Worm (Caenorhabditis elegans): ENCODE measurements around the gene col-119.

Gene col-119

ce11 chrIV:8973249-8973958 is 6.2 kb downstream of the col-119 start, which contains the start of gene C53B4.3 (continued):
- TF ChIP-seq hrde-1 (tag; optimal IDR thresholded peaks at IDR 0.05; ENCODE audit: borderline replicate concordance) (peak; percentile 37), dox-1 (GFP tag; IDR thresholded peaks at IDR 0.05) (peak; percentile 55; the same call in 1 of the 2 replicates), snpc-3.4 (tag; optimal IDR thresholded peaks at IDR 0.05) (peak; percentile 36), ztf-26 (tag; optimal IDR thresholded peaks at IDR 0.05) (peak; percentile 16), sptf-2 (GFP tag; optimal IDR thresholded peaks at IDR 0.05) (no peak), mcd-1 (GFP tag; IDR thresholded peaks at IDR 0.05) (peak; percentile 64), madf-6 (GFP tag; IDR thresholded peaks at IDR 0.05) (peak; percentile 67; the same call in 1 of the 2 replicates), nhr-80 (tag; optimal IDR thresholded peaks at IDR 0.05) (peak; percentile 75), snpc-1.3 (tag; optimal IDR thresholded peaks at IDR 0.05; ENCODE audit: insufficient read depth) (peak; percentile 31), ztf-25 (GFP tag; IDR thresholded peaks at IDR 0.05) (no peak), ceh-58 (GFP tag; IDR thresholded peaks at IDR 0.05) (no peak), Y95B8A.8 (GFP tag; IDR thresholded peaks at IDR 0.05) (no peak), xnd-1 (tag; optimal IDR thresholded peaks at IDR 0.05) (peak; percentile 8), F49E8.2 (tag; optimal IDR thresholded peaks at IDR 0.05; ENCODE audit: insufficient read depth) (no peak), dpff-1 (tag; optimal IDR thresholded peaks at IDR 0.05) (no peak), aptf-3 (GFP tag; IDR thresholded peaks at IDR 0.05) (no peak), C06A6.2 (GFP tag; conservative IDR thresholded peaks at IDR 0.05) (no peak), him-1 (tag; optimal IDR thresholded peaks at IDR 0.05) (peak; percentile 37), egl-18 (GFP tag; IDR thresholded peaks at IDR 0.05) (no peak), pha-4 (tag; optimal IDR thresholded peaks at IDR 0.05) (no peak), egl-44 (GFP tag; IDR thresholded peaks at IDR 0.05) (no peak), ccch-3 (GFP tag; optimal IDR thresholded peaks at IDR 0.05) (no peak), D2030.7 (GFP tag; IDR thresholded peaks at IDR 0.05) (peak; percentile 61), fkh-3 (tag; optimal IDR thresholded peaks at IDR 0.05) (no peak), nhr-179 (tag; optimal IDR thresholded peaks at IDR 0.05) (no peak), ceh-91 (GFP tag; IDR thresholded peaks at IDR 0.05) (peak; percentile 24; the same call in 1 of the 2 replicates), chd-7 (tag; optimal IDR thresholded peaks at IDR 0.05) (no peak), K11D2.4 (GFP tag; IDR thresholded peaks at IDR 0.05) (peak; percentile 69), atf-7 (tag; optimal IDR thresholded peaks at IDR 0.05) (peak; percentile 47), lin-40 (tag; optimal IDR thresholded peaks at IDR 0.05) (peak; percentile 72), let-526 (GFP tag; IDR thresholded peaks at IDR 0.05) (no peak), sdz-38 (tag; optimal IDR thresholded peaks at IDR 0.05) (no peak), snpc-4 (GFP tag; optimal IDR thresholded peaks at IDR 0.05) (peak; percentile 38), snpc-4 (tag; optimal IDR thresholded peaks at IDR 0.05) (peak in 3 of 4 experiments; percentile 25 to 51 (median 36)), nfya-2 (GFP tag; IDR thresholded peaks at IDR 0.05) (no peak), Y56A3A.18 (GFP tag; IDR thresholded peaks at IDR 0.05) (no peak), ztf-28 (GFP tag; IDR thresholded peaks at IDR 0.05) (0 out of 2 replicates have a peak, but pooled peaks have one; percentile 37), hsf-1 (GFP tag; IDR thresholded peaks at IDR 0.05) (no peak), F57C9.4 (tag; optimal IDR thresholded peaks at IDR 0.05) (no peak), F37B4.10 (GFP tag; IDR thresholded peaks at IDR 0.05) (no peak), snpc-1.1 (tag; optimal IDR thresholded peaks at IDR 0.05; ENCODE audit: insufficient read depth) (no peak), unc-130 (GFP tag; optimal IDR thresholded peaks at IDR 0.05) (peak; percentile 49), K12H6.12 (tag; optimal IDR thresholded peaks at IDR 0.05) (peak; percentile 40), rec-8 (tag; optimal IDR thresholded peaks at IDR 0.05) (peak in 1 of 2 experiments; percentile 57), aptf-2 (GFP tag; conservative IDR thresholded peaks at IDR 0.05) (0 out of 2 replicates have a peak, but pooled peaks have one; percentile 39), unc-62 (GFP tag; optimal IDR thresholded peaks at IDR 0.05) (no peak), nhr-27 (tag; optimal IDR thresholded peaks at IDR 0.05) (no peak)
